Fruit fly (Drosophila melanogaster): ENCODE measurements around the gene CG45072.

CG45072 gene

dm6 chr3R:30170671-30171667 lies 47.9 kb upstream of the CG45072 start, which contains the start of gene Rsod (continued):
- TF ChIP-seq Sox15 (GFP tag; optimal IDR thresholded peaks at IDR 0.05) (peak; percentile 67), fkh (GFP tag; optimal IDR thresholded peaks at IDR 0.05) (no peak), CG6792 (GFP tag; optimal IDR thresholded peaks at IDR 0.05) (peak; percentile 81), achi (GFP tag; optimal IDR thresholded peaks at IDR 0.05) (peak; percentile 88), Eip78C (GFP tag) (peak; percentile 96), fd59A (GFP tag; optimal IDR thresholded peaks at IDR 0.05) (peak; percentile 45), esn (GFP tag; optimal IDR thresholded peaks at IDR 0.05) (peak; percentile 83), topi (GFP tag; optimal IDR thresholded peaks at IDR 0.05) (peak; percentile 80), CG6808 (GFP tag; optimal IDR thresholded peaks at IDR 0.05) (peak; percentile 21), Blimp-1 (GFP tag; optimal IDR thresholded peaks at IDR 0.05) (peak; percentile 99), Ets96B (tag; optimal IDR thresholded peaks at IDR 0.05) (peak; percentile 78), Hr39 (GFP tag; optimal IDR thresholded peaks at IDR 0.05) (peak; percentile 79), Lpt (GFP tag; optimal IDR thresholded peaks at IDR 0.05) (peak; percentile 90), CG11762 (GFP tag; optimal IDR thresholded peaks at IDR 0.05; ENCODE audit: insufficient read depth) (peak; percentile 77)

DNA sequence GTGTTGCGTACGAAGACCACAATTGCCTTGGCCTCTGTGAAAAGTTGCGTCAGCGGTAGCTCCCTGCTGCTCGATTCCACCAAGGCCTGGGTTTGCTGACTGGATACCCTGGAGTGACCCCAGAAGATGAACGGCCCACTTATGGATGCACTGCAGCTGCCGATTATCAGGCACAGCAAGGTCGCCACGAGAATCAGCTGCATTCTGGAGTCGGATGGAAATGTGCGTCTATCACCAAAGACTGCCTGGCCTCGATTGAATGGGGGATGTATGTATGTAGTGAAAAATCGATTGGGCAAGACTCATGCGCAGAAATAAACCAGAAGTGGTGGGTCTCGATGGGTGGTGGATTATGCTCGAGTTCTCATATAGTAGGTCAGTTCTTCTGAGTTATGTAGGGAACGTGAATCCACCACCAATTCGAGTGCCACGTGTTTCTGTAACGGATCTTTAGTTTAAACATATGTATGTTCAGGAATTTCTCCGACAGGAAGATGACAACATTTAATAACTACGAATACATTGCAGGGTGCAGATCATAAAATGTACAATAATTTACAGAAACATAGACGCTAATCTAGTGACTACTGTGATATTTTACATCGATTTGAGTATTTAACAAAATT lies 43.2 kb upstream of the CG45072 start, which contains the start of gene VhaAC45RP:
Gene VhaAC45RP (minus strand): TSS at position 261 of the 626 bp plus-strand sequence.
- TF ChIP-seq Eip93F (GFP tag; optimal IDR thresholded peaks at IDR 0.05) = no peak

DNA sequence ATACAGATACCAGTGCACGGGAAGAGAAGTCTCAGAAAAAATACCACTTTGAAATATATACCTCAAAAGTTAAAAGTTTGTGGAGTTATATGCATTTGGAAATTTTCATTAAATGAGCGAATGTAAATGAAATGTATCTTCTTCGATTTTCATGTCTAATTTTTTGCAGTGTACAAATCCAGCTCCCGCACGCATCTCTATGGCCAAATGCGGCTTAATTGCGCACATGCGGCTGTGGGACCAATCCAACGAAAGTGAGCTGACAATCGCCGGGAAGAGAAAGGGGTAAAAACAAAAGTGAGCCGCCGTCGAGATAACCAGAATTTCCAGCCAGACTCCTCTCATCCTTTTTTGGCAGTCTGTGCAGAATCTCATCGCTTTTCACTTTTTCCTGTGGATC lies 41.1 kb upstream of the CG45072 start:
- TF ChIP-seq CG32006 (GFP tag; optimal IDR thresholded peaks at IDR 0.05) (peak; percentile 88), CG6163 (GFP tag; IDR thresholded peaks at IDR 0.05) (peak; percentile 83), fd59A (GFP tag; optimal IDR thresholded peaks at IDR 0.05) (no peak), fkh (GFP tag; optimal IDR thresholded peaks at IDR 0.05) (no peak), CG6792 (GFP tag; optimal IDR thresholded peaks at IDR 0.05) (peak; percentile 37), CG6808 (GFP tag; optimal IDR thresholded peaks at IDR 0.05) (no peak), Eip78C (GFP tag) (peak; percentile 86), dac (GFP tag; optimal IDR thresholded peaks at IDR 0.05) (peak; percentile 80), ss (GFP tag; optimal IDR thresholded peaks at IDR 0.05) (no peak), CG8119 (GFP tag; IDR thresholded peaks at IDR 0.05) (peak; percentile 88), Lpt (GFP tag; optimal IDR thresholded peaks at IDR 0.05) (peak; percentile 80), Eip75B (GFP tag; optimal IDR thresholded peaks at IDR 0.05) (peak; percentile 42), Hr4 (GFP tag; optimal IDR thresholded peaks at IDR 0.05) (peak; percentile 89), CG1621 (tag; optimal IDR thresholded peaks at IDR 0.05) (no peak), Ets96B (tag; optimal IDR thresholded peaks at IDR 0.05) (peak; percentile 4), net (GFP tag; optimal IDR thresholded peaks at IDR 0.05) (peak; percentile 58), Gug (GFP tag; IDR thresholded peaks at IDR 0.05) (peak; percentile 64), CG8632 (GFP tag; optimal IDR thresholded peaks at IDR 0.05) (no peak), Smox (GFP tag; optimal IDR thresholded peaks at IDR 0.05) (no peak), Sox15 (GFP tag; optimal IDR thresholded peaks at IDR 0.05) (no peak), CG11294 (GFP tag; IDR thresholded peaks at IDR 0.05) (peak; percentile 42; the same call in 1 of the 2 replicates), eg (GFP tag; IDR thresholded peaks at IDR 0.05) (peak; percentile 89), CG8319 (GFP tag; optimal IDR thresholded peaks at IDR 0.05) (no peak), salr (GFP tag; optimal IDR thresholded peaks at IDR 0.05) (peak in 1 of 2 experiments; percentile 64), Sox14 (GFP tag; optimal IDR thresholded peaks at IDR 0.05) (peak; percentile 26), CG7368 (GFP tag; optimal IDR thresholded peaks at IDR 0.05) (no peak), Met (GFP tag; optimal IDR thresholded peaks at IDR 0.05) (peak; percentile 17), Hr38 (GFP tag; optimal IDR thresholded peaks at IDR 0.05) (no peak), achi (GFP tag; optimal IDR thresholded peaks at IDR 0.05) (peak; percentile 64), Hr39 (GFP tag; optimal IDR thresholded peaks at IDR 0.05) (peak; percentile 8), svp (GFP tag) (peak; percentile 66), cyc (GFP tag; optimal IDR thresholded peaks at IDR 0.05) (no peak), CG9139 (GFP tag; optimal IDR thresholded peaks at IDR 0.05) (no peak), CG10669 (GFP tag; optimal IDR thresholded peaks at IDR 0.05) (no peak), acj6 (GFP tag; optimal IDR thresholded peaks at IDR 0.05) (peak; percentile 31), CG11902 (GFP tag; optimal IDR thresholded peaks at IDR 0.05) (no peak), CG3032 (tag; optimal IDR thresholded peaks at IDR 0.05) (no peak), CG3919 (GFP tag; optimal IDR thresholded peaks at IDR 0.05) (peak; percentile 73)

Data from whole organism, prepupa.